Fruit fly (Drosophila melanogaster) whole organism, pupa: ENCODE results near the gene Vm26Ac.

ENCODE experiments used
- CG10348 ChIP-seq: fragments of 200-800 bp; sonication (Bioruptor generic); IDR thresholded peaks from 2 replicates; pipeline ENCODE4 v1.3.6; 2022; ENCODE audit warnings: missing biosample characterization, missing genetic modification characterization
- CG13204 ChIP-seq: fragments of 200-800 bp; sonication (Bioruptor generic); optimal IDR thresholded peaks from 2 replicates; lab custom pipeline; 2018; ENCODE audit warnings: missing biosample characterization, mild to moderate bottlenecking, missing genetic modification characterization, moderate library complexity
- CG14655 ChIP-seq: fragments of 200-800 bp; sonication (Bioruptor generic); optimal IDR thresholded peaks from 3 replicates; lab custom pipeline; 2017; ENCODE audit warnings: mild to moderate bottlenecking, missing biosample characterization, missing genetic modification reagents, missing genetic modification characterization
- CG15710 ChIP-seq: fragments of 200-800 bp; sonication (Bioruptor generic); optimal IDR thresholded peaks from 2 replicates; lab custom pipeline; 2018; ENCODE audit warnings: missing biosample characterization, mild to moderate bottlenecking, missing genetic modification characterization, moderate library complexity
- CG17806 ChIP-seq: fragments of 200-800 bp; sonication (Bioruptor generic); optimal IDR thresholded peaks from 2 replicates; lab custom pipeline; 2018; ENCODE audit warnings: missing biosample characterization, mild to moderate bottlenecking, missing genetic modification characterization, moderate library complexity
- CG32121 ChIP-seq: fragments of 200-800 bp; sonication (Bioruptor generic); IDR thresholded peaks from 2 replicates; pipeline ENCODE4 v1.3.6; 2022; ENCODE audit warnings: missing biosample characterization, missing genetic modification characterization
- CG34367 ChIP-seq: fragments of 200-800 bp; sonication (Bioruptor generic); optimal IDR thresholded peaks from 2 replicates; lab custom pipeline; 2018; ENCODE audit warnings: missing biosample characterization, mild to moderate bottlenecking, missing genetic modification characterization
- CG4496 ChIP-seq: fragments of 200-800 bp; sonication (Bioruptor generic); IDR thresholded peaks from 3 replicates; pipeline ENCODE4 v1.3.6; 2022; ENCODE audit warnings: missing biosample characterization, missing genetic modification characterization
- CG8301 ChIP-seq: fragments of 200-800 bp; sonication (Bioruptor generic); optimal IDR thresholded peaks from 2 replicates; lab custom pipeline; 2018; ENCODE audit warnings: missing biosample characterization, mild to moderate bottlenecking, missing genetic modification characterization
- D1 ChIP-seq: fragments of 200-800 bp; sonication (Bioruptor generic); optimal IDR thresholded peaks from 2 replicates; lab custom pipeline; 2018; ENCODE audit warnings: missing biosample characterization, mild to moderate bottlenecking, missing genetic modification characterization, moderate library complexity
- EcR ChIP-seq: fragments of 200-800 bp; sonication (Bioruptor generic); optimal IDR thresholded peaks from 3 replicates; lab custom pipeline; 2019; ENCODE audit warnings: missing biosample characterization, missing genetic modification characterization, mild to moderate bottlenecking, moderate library complexity, missing genetic modification reagents
- Ets98B ChIP-seq: fragments of 200-800 bp; sonication (Bioruptor generic); IDR thresholded peaks from 2 replicates; pipeline ENCODE4 v1.3.6; 2022; ENCODE audit warnings: missing biosample characterization, missing genetic modification characterization
- Pif1A ChIP-seq: fragments of 200-800 bp; sonication (Bioruptor generic); optimal IDR thresholded peaks from 3 replicates; lab custom pipeline; 2016; ENCODE audit warnings: missing biosample characterization, missing genetic modification characterization
- Pif1B ChIP-seq: fragments of 200-800 bp; sonication (Bioruptor generic); optimal IDR thresholded peaks from 3 replicates; lab custom pipeline; 2016; ENCODE audit warnings: missing biosample characterization, missing genetic modification characterization
- Snoo ChIP-seq: fragments of 200-800 bp; sonication (Bioruptor generic); optimal IDR thresholded peaks from 3 replicates; lab custom pipeline; 2017; ENCODE audit warnings: missing biosample characterization, mild to moderate bottlenecking, missing genetic modification characterization, inconsistent platforms
- fd96Ca ChIP-seq: fragments of 200-800 bp; sonication (Bioruptor generic); IDR thresholded peaks from 3 replicates; pipeline ENCODE4 v1.3.6; 2022; ENCODE audit warnings: missing biosample characterization, missing genetic modification characterization
- gl ChIP-seq: fragments of 200-800 bp; sonication (Bioruptor generic); optimal IDR thresholded peaks from 2 replicates; lab custom pipeline; 2018; ENCODE audit warnings: missing biosample characterization, mild to moderate bottlenecking, missing genetic modification characterization
- rn ChIP-seq: fragments of 200-800 bp; sonication (Bioruptor generic); IDR thresholded peaks from 2 replicates; pipeline ENCODE4 v1.3.6; 2022; ENCODE audit warnings: missing biosample characterization, missing genetic modification characterization

Gene Vm26Ac

DNA sequence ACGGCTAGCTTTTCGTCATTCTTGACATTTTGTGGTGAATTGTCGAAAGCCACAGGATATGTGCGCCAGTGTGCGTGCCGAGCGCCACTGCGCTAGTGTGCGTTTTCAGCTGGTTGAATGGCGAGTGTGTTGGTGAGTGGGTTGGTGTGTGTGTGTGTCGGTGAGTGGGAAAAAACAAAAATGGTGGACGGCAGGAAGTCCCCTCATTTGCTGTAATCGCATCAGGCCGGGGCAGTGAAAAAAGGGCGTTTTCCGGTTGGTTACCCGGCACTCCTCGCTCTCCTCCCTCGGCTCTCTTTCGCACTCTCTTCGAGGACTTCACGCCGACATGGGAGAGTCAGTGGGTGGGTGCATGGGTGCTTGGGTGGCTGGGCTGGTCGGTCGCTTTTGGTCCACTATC lies 33.3 kb downstream of the Vm26Ac start:
- TF ChIP-seq CG8301 (tag; lab: Kevin White, UChicago) (no peak), CG10348 (GFP tag; lab: Robert Waterston, UW) (no peak), CG4496 (GFP tag; lab: Robert Waterston, UW) (no peak), D1 (tag; lab: Kevin White, UChicago) (no peak), CG34367 (tag; lab: Kevin White, UChicago) (no peak), Snoo (tag; lab: Kevin White, UChicago) (no peak), CG32121 (GFP tag; lab: Robert Waterston, UW) (no peak), Pif1A (GFP tag; lab: Kevin White, UChicago) (no peak), rn (GFP tag; lab: Robert Waterston, UW) (no peak), CG17806 (tag; lab: Kevin White, UChicago) (no peak), CG15710 (tag; lab: Kevin White, UChicago) (no peak), CG14655 (GFP tag; lab: Kevin White, UChicago) (no peak), EcR (GFP tag; lab: Kevin White, UChicago) (no peak), CG13204 (no peak)

DNA sequence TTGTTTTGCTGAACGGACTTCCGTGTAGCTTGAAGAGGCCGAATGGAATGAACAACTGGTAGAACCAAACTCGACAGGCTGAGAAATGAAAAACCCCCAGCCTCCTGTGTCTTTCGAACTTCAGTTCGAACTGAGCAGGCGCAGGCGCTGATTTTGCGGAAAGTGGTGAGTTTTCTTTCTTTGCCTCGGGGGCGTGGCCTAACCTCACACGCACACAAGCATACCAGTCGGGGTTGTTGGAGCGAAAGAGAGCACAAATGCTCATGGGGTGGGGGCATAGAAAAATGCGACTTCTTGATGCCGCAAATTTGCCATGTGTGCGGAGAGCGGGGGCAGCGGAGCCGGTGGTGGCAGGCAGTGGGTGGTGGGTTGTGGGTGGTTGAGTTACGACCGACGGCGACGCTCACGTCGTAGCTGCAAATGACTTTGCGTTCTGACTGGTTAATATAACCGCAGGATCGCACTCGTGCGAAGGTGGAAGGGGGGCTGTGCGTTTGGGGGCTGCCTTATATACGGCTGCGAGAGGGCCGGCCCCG lies 34.8 kb downstream of the Vm26Ac start, which contains the start of gene CG9016:
Gene CG9016 (minus strand): TSS at position 51 of the 536 bp plus-strand sequence.
- TF ChIP-seq Snoo (tag; lab: Kevin White, UChicago) (no peak), CG13204 (no peak), CG17806 (tag; lab: Kevin White, UChicago) (no peak), Pif1A (GFP tag; lab: Kevin White, UChicago) (no peak), Pif1B (no peak), CG32121 (GFP tag; lab: Robert Waterston, UW) (no peak), Ets98B (GFP tag; lab: Robert Waterston, UW) (no peak), CG14655 (GFP tag; lab: Kevin White, UChicago) (no peak), D1 (tag; lab: Kevin White, UChicago) (no peak), gl (tag; lab: Kevin White, UChicago) (no peak), CG34367 (tag; lab: Kevin White, UChicago) (no peak), fd96Ca (no peak), CG4496 (GFP tag; lab: Robert Waterston, UW) (no peak)

DNA sequence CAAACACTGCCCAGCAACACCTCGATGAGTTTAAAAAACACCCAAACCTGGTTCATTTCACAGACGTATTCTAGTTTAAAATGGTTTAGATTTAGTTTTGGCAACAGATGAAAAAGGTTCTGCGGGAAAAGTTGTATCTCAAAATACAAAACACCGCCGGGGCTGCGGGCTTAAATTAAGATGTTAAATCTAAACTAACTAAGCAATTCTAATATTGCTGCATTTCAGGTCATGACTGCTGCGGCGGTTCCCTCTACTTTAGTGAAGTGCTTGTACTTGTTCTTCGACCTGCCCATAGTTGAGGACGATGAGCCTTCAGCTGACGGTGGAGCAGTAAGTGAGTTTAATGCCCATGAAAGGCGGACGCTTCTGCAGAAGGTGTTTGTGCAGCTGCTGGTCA lies 48.2 kb downstream of the Vm26Ac start, which contains the start of gene CG14000:
Gene CG14000 (minus strand): TSS at position 101 of the 400 bp plus-strand sequence.
- no peak for TF ChIP-seq CG17806 (tag; lab: Kevin White, UChicago)
